Worm (Caenorhabditis elegans): ENCODE data around the gene copz-1.

Gene copz-1

DNA sequence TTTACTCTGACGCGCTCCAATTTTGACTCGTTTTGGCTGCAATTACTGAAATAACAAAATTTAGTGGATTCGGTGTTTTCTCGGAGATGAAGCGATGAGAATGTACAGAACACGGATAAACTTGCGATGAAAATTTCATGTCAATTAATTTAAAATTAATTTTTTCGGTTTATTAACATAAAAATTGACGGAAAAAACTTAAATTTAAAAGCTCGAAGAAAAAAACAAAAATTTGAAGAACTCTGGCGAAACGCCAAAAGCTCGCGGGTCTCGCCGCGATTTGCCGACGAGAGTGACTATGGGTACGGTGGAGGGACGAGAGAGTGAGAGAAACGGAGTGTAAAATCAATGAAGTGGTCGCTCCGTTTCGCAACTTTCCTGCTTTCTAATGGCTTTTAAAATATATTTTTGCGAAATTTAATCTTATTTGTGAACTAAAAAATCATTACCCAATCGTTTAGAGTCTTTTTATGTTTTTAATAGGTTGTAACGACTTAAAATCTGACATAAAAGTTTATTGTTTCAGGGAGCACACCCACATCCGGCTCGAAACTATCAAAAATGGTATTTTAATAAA, 3.9 kb upstream of the copz-1 start, which contains the start of the genes gmps-1 and cap-2 (continued):
- no peak for TF ChIP-seq ama-1 (optimal IDR thresholded peaks at IDR 0.05)
- TF ChIP-seq ama-1 (GFP tag; optimal IDR thresholded peaks at IDR 0.05): peak in 1 of 2 experiments; percentile 62
- peak; percentile 62 for TF ChIP-seq T07F8.4 (tag; optimal IDR thresholded peaks at IDR 0.05)
- peak; percentile 85 for TF ChIP-seq F49E8.2 (tag; optimal IDR thresholded peaks at IDR 0.05; ENCODE audit: insufficient read depth)
- TF ChIP-seq Y95B8A.8 (GFP tag; IDR thresholded peaks at IDR 0.05): peak; percentile 89
- TF ChIP-seq B0035.1 (tag; optimal IDR thresholded peaks at IDR 0.05): peak; percentile 54
- TF ChIP-seq snpc-4 (GFP tag; optimal IDR thresholded peaks at IDR 0.05): peak; percentile 49
- peak; percentile 2 to 87 (median 48) for TF ChIP-seq snpc-4 (tag; optimal IDR thresholded peaks at IDR 0.05)
- peak; percentile 93 for TF ChIP-seq hmg-20 (GFP tag; IDR thresholded peaks at IDR 0.05)
- TF ChIP-seq hmg-1.2 (GFP tag; IDR thresholded peaks at IDR 0.05): peak; percentile 88
- TF ChIP-seq nfya-2 (GFP tag; IDR thresholded peaks at IDR 0.05): no peak
- no peak for TF ChIP-seq mes-4 (tag; optimal IDR thresholded peaks at IDR 0.05)
- TF ChIP-seq egrh-3 (GFP tag; IDR thresholded peaks at IDR 0.05): peak; percentile 51
- TF ChIP-seq pha-4 (tag; optimal IDR thresholded peaks at IDR 0.05): peak; percentile 71
- peak; percentile 75 for TF ChIP-seq snpc-1.3 (tag; optimal IDR thresholded peaks at IDR 0.05; ENCODE audit: insufficient read depth)
- no peak for TF ChIP-seq tbx-9 (tag; optimal IDR thresholded peaks at IDR 0.05; ENCODE audit: borderline replicate concordance)
- TF ChIP-seq B0336.3 (GFP tag; IDR thresholded peaks at IDR 0.05): peak; percentile 95
- TF ChIP-seq B0261.1 (tag; optimal IDR thresholded peaks at IDR 0.05): peak; percentile 26
- TF ChIP-seq athp-1 (tag; optimal IDR thresholded peaks at IDR 0.05): peak; percentile 98
- peak; percentile 96 for TF ChIP-seq K11D2.4 (GFP tag; IDR thresholded peaks at IDR 0.05)
- no peak for TF ChIP-seq die-1 (tag; optimal IDR thresholded peaks at IDR 0.05)
- peak; percentile 95 for TF ChIP-seq rcor-1 (GFP tag; IDR thresholded peaks at IDR 0.05)
- TF ChIP-seq F33H1.4 (GFP tag; IDR thresholded peaks at IDR 0.05): peak; percentile 100
- no peak for TF ChIP-seq dpff-1 (tag; optimal IDR thresholded peaks at IDR 0.05)
- peak; percentile 91 for TF ChIP-seq D2030.7 (GFP tag; IDR thresholded peaks at IDR 0.05)
- TF ChIP-seq hrde-1 (tag; optimal IDR thresholded peaks at IDR 0.05; ENCODE audit: borderline replicate concordance): peak; percentile 58
- TF ChIP-seq egl-44 (GFP tag; IDR thresholded peaks at IDR 0.05): peak; percentile 76; the same call in 1 of the 2 replicates
- TF ChIP-seq tlf-1 (GFP tag; optimal IDR thresholded peaks at IDR 0.05): peak; percentile 95
- TF ChIP-seq C06A6.2 (GFP tag; conservative IDR thresholded peaks at IDR 0.05): peak; percentile 93
- TF ChIP-seq hsf-1 (GFP tag; IDR thresholded peaks at IDR 0.05): peak; percentile 80
- TF ChIP-seq madf-8 (GFP tag; conservative IDR thresholded peaks at IDR 0.05): peak; percentile 74
- peak; percentile 92 for TF ChIP-seq madf-3 (GFP tag; IDR thresholded peaks at IDR 0.05)
- no peak for TF ChIP-seq nhr-120 (GFP tag; IDR thresholded peaks at IDR 0.05)
- TF ChIP-seq F37B4.10 (GFP tag; IDR thresholded peaks at IDR 0.05): no peak
- peak; percentile 30; the same call in 1 of the 2 replicates for TF ChIP-seq F39B2.1 (GFP tag; IDR thresholded peaks at IDR 0.05)
- peak; percentile 79 for TF ChIP-seq F22D6.2 (tag; optimal IDR thresholded peaks at IDR 0.05)
- TF ChIP-seq ztf-18 (tag; optimal IDR thresholded peaks at IDR 0.05): peak; percentile 71
- peak; percentile 74 for TF ChIP-seq tbp1 (GFP tag; optimal IDR thresholded peaks at IDR 0.05)
- TF ChIP-seq ztf-3 (GFP tag; optimal IDR thresholded peaks at IDR 0.05): peak; percentile 45
- no peak for TF ChIP-seq ccch-3 (GFP tag; optimal IDR thresholded peaks at IDR 0.05)
- TF ChIP-seq K12H6.12 (tag; optimal IDR thresholded peaks at IDR 0.05): peak; percentile 89
- peak; percentile 93 for TF ChIP-seq madf-6 (GFP tag; IDR thresholded peaks at IDR 0.05)
- TF ChIP-seq ztf-22 (GFP tag; optimal IDR thresholded peaks at IDR 0.05): no peak
- TF ChIP-seq repo-1 (tag; optimal IDR thresholded peaks at IDR 0.05): peak; percentile 95
- TF ChIP-seq lin-26 (GFP tag; IDR thresholded peaks at IDR 0.05): peak; percentile 76
- no peak for TF ChIP-seq ceh-58 (GFP tag; IDR thresholded peaks at IDR 0.05)
- peak; percentile 15 to 96 (median 75) for TF ChIP-seq lin-35 (GFP tag; optimal IDR thresholded peaks at IDR 0.05)
- peak; percentile 91 for TF ChIP-seq ztf-26 (tag; optimal IDR thresholded peaks at IDR 0.05)
